Fruit fly (Drosophila melanogaster) whole organism, embryonic: ENCODE data around the gene Etl1.

ENCODE experiments used
- Bgb ChIP-seq: fragments of 200-800 bp; sonication (Bioruptor generic); IDR thresholded peaks from 2 replicates; pipeline ENCODE4 v1.3.6; 2022; ENCODE audit warnings: missing biosample characterization, missing genetic modification characterization; ENCODE audit not compliant: partially characterized antibody
- Bteb2 ChIP-seq: fragments of 200-800 bp; sonication (Bioruptor generic); optimal IDR thresholded peaks from 2 replicates; lab custom pipeline; 2016; ENCODE audit warnings: missing biosample characterization, missing genetic modification characterization
- CG10267 ChIP-seq: fragments of 200-800 bp; sonication (Bioruptor generic); optimal IDR thresholded peaks from 2 replicates; lab custom pipeline; 2018; ENCODE audit warnings: missing biosample characterization, mild to moderate bottlenecking, missing genetic modification characterization, moderate library complexity
- CG10321 ChIP-seq: fragments of 200-800 bp; sonication (Bioruptor generic); IDR thresholded peaks from 2 replicates; pipeline ENCODE4 v1.3.6; 2022; ENCODE audit warnings: missing biosample characterization, missing genetic modification characterization
- CG10462 ChIP-seq: fragments of 200-800 bp; sonication (Bioruptor generic); optimal IDR thresholded peaks from 2 replicates; lab custom pipeline; 2016; ENCODE audit warnings: missing biosample characterization, missing genetic modification characterization
- CG11560 ChIP-seq: fragments of 200-800 bp; sonication (Bioruptor generic); IDR thresholded peaks from 3 replicates; pipeline ENCODE4 v1.3.6; 2022; ENCODE audit warnings: missing biosample characterization, missing genetic modification characterization
- CG11696 ChIP-seq: fragments of 200-800 bp; sonication (Bioruptor generic); IDR thresholded peaks from 2 replicates; pipeline ENCODE4 v1.3.6; 2022; ENCODE audit warnings: missing biosample characterization, missing genetic modification characterization
- CG12744 ChIP-seq: fragments of 200-800 bp; sonication (Bioruptor generic); optimal IDR thresholded peaks from 2 replicates; lab custom pipeline; 2016; ENCODE audit warnings: missing biosample characterization, missing genetic modification characterization
- CG12769 ChIP-seq: fragments of 200-800 bp; sonication (Bioruptor generic); optimal IDR thresholded peaks from 2 replicates; lab custom pipeline; 2019; ENCODE audit warnings: missing biosample characterization, mild to moderate bottlenecking, missing genetic modification characterization, moderate library complexity
- CG12942 ChIP-seq: fragments of 200-800 bp; sonication (Bioruptor generic); optimal IDR thresholded peaks from 3 replicates; lab custom pipeline; 2016; ENCODE audit warnings: missing biosample characterization, missing genetic modification characterization
- CG14441 ChIP-seq: fragments of 200-800 bp; sonication (Bioruptor generic); IDR thresholded peaks from 2 replicates; pipeline ENCODE4 v1.3.6; 2022; ENCODE audit warnings: missing biosample characterization, missing genetic modification characterization
- CG16813 ChIP-seq: fragments of 200-800 bp; sonication (Bioruptor generic); IDR thresholded peaks from 3 replicates; pipeline ENCODE4 v1.3.6; 2022; ENCODE audit warnings: missing biosample characterization, missing genetic modification characterization; ENCODE audit not compliant: partially characterized antibody
- CG2889 ChIP-seq: fragments of 200-800 bp; sonication (Bioruptor generic); IDR thresholded peaks from 3 replicates; pipeline ENCODE4 v1.3.6; 2022; ENCODE audit warnings: missing biosample characterization, missing genetic modification characterization
- CG30020 ChIP-seq: fragments of 200-800 bp; optimal IDR thresholded peaks from 2 replicates; lab custom pipeline; 2019; ENCODE audit warnings: missing biosample characterization, mild to moderate bottlenecking, missing genetic modification characterization, moderate library complexity
- CG31441 ChIP-seq: fragments of 200-800 bp; sonication (Bioruptor generic); IDR thresholded peaks from 2 replicates; pipeline ENCODE4 v1.3.6; 2022; ENCODE audit warnings: missing biosample characterization, missing genetic modification characterization
- CG3407 ChIP-seq: fragments of 200-800 bp; sonication (Bioruptor generic); optimal IDR thresholded peaks from 2 replicates; lab custom pipeline; 2018; ENCODE audit warnings: missing biosample characterization, mild to moderate bottlenecking, missing genetic modification characterization
- CG3995 ChIP-seq: fragments of 200-800 bp; sonication (Bioruptor generic); optimal IDR thresholded peaks from 3 replicates; lab custom pipeline; 2016; ENCODE audit warnings: missing biosample characterization, missing genetic modification characterization
- CG4360 ChIP-seq: fragments of 200-800 bp; sonication (Bioruptor generic); IDR thresholded peaks from 2 replicates; pipeline ENCODE4 v1.3.6; 2022; ENCODE audit warnings: missing biosample characterization, missing genetic modification characterization
- CG4707 ChIP-seq: fragments of 200-800 bp; sonication (Bioruptor generic); optimal IDR thresholded peaks from 2 replicates; lab custom pipeline; 2018; ENCODE audit warnings: missing biosample characterization, mild to moderate bottlenecking, missing genetic modification characterization, moderate library complexity
- CG4854 ChIP-seq: fragments of 200-800 bp; sonication (Bioruptor generic); optimal IDR thresholded peaks from 2 replicates; lab custom pipeline; 2016; ENCODE audit warnings: missing biosample characterization, missing genetic modification characterization, inconsistent platforms
- CG7987 ChIP-seq: fragments of 200-800 bp; sonication (Bioruptor generic); optimal IDR thresholded peaks from 2 replicates; lab custom pipeline; 2018; ENCODE audit warnings: missing biosample characterization, mild to moderate bottlenecking, missing genetic modification characterization, moderate library complexity
- CG8359 ChIP-seq: fragments of 200-800 bp; sonication (Bioruptor generic); optimal IDR thresholded peaks from 2 replicates; lab custom pipeline; 2017; ENCODE audit warnings: missing biosample characterization, mild to moderate bottlenecking, missing genetic modification characterization, borderline replicate concordance
- CG8388 ChIP-seq: fragments of 200-800 bp; sonication (Bioruptor generic); optimal IDR thresholded peaks from 2 replicates; lab custom pipeline; 2019; ENCODE audit warnings: missing biosample characterization, mild to moderate bottlenecking, missing genetic modification characterization, moderate library complexity
- CG8765 ChIP-seq: fragments of 200-800 bp; sonication (Bioruptor generic); IDR thresholded peaks from 2 replicates; pipeline ENCODE4 v1.3.6; 2022; ENCODE audit warnings: missing biosample characterization, missing genetic modification characterization
- CG8944 ChIP-seq: fragments of 200-800 bp; sonication (Bioruptor generic); optimal IDR thresholded peaks from 3 replicates; lab custom pipeline; 2016; ENCODE audit warnings: missing biosample characterization, missing genetic modification characterization
- D ChIP-seq, 2 experiments: fragments of 200-800 bp in 1 of 2; fragments of >200 bp in 1 of 2; sonication (Bioruptor generic) in 1 of 2; optimal IDR thresholded peaks; 2 replicates in 1 of 2; 3 replicates in 1 of 2; lab custom pipeline; 2017; ENCODE audit warnings: mild to moderate bottlenecking in 1 of 2, missing biosample characterization in 1 of 2, missing genetic modification characterization in 1 of 2, missing genetic modification reagents in 1 of 2
- Dip3 ChIP-seq: fragments of 200-800 bp; sonication (Bioruptor generic); optimal IDR thresholded peaks from 3 replicates; lab custom pipeline; 2016; ENCODE audit warnings: missing biosample characterization, missing genetic modification characterization
- E2f2 ChIP-seq: fragments of 200-800 bp; sonication (Bioruptor generic); IDR thresholded peaks from 2 replicates; pipeline ENCODE4 v1.3.6; 2022; ENCODE audit warnings: missing biosample characterization, missing genetic modification characterization
- Fer2 ChIP-seq: fragments of 200-800 bp; sonication (Bioruptor generic); optimal IDR thresholded peaks from 2 replicates; lab custom pipeline; 2018; ENCODE audit warnings: missing biosample characterization, mild to moderate bottlenecking, missing genetic modification characterization, moderate library complexity
- Hand ChIP-seq: fragments of 200-800 bp; sonication (Bioruptor generic); optimal IDR thresholded peaks from 2 replicates; lab custom pipeline; 2017; ENCODE audit warnings: mild to moderate bottlenecking, missing biosample characterization, missing genetic modification reagents, missing genetic modification characterization
- Nf-YC ChIP-seq: fragments of 200-800 bp; optimal IDR thresholded peaks from 3 replicates; lab custom pipeline; 2019; ENCODE audit warnings: missing biosample characterization, mild to moderate bottlenecking, missing genetic modification characterization, moderate library complexity
- Sox102F ChIP-seq: fragments of 200-800 bp; sonication (Bioruptor generic); optimal IDR thresholded peaks from 2 replicates; lab custom pipeline; 2018; ENCODE audit warnings: missing biosample characterization, mild to moderate bottlenecking, missing genetic modification characterization, moderate library complexity
- Stat92E ChIP-seq, 3 experiments: fragments of >200 bp in 2 of 3; fragments of 200-800 bp in 1 of 3; sonication (Bioruptor generic) in 1 of 3; optimal IDR thresholded peaks; 2 replicates each; lab custom pipeline; 2017 to 2019; ENCODE audit warnings: missing biosample characterization in 3 of 3, missing genetic modification characterization in 3 of 3, mild to moderate bottlenecking in 1 of 3, moderate library complexity in 1 of 3
- Tbp ChIP-seq: fragments of >200 bp; optimal IDR thresholded peaks from 2 replicates; lab custom pipeline; 2018; ENCODE audit warnings: missing biosample characterization, missing genetic modification characterization
- al ChIP-seq: fragments of 200-800 bp; sonication (Bioruptor generic); IDR thresholded peaks from 2 replicates; pipeline ENCODE4 v1.3.6; 2022; ENCODE audit warnings: missing biosample characterization, missing genetic modification characterization
- amos ChIP-seq: fragments of 200-800 bp; sonication (Bioruptor generic); IDR thresholded peaks from 2 replicates; pipeline ENCODE4 v1.3.6; 2022; ENCODE audit warnings: missing biosample characterization, missing genetic modification characterization; ENCODE audit not compliant: partially characterized antibody
- az2 ChIP-seq: fragments of 200-800 bp; sonication (Bioruptor generic); optimal IDR thresholded peaks from 3 replicates; lab custom pipeline; 2016; ENCODE audit warnings: missing biosample characterization, missing genetic modification characterization
- bcd ChIP-seq: fragments of 200-800 bp; sonication (Bioruptor generic); optimal IDR thresholded peaks from 2 replicates; lab custom pipeline; 2017; ENCODE audit warnings: missing biosample characterization, mild to moderate bottlenecking, missing genetic modification characterization
- cwo ChIP-seq: fragments of 200-800 bp; sonication (Bioruptor generic); optimal IDR thresholded peaks from 3 replicates; lab custom pipeline; 2017; ENCODE audit warnings: missing biosample characterization, missing genetic modification characterization, mild to moderate bottlenecking, moderate library complexity, missing genetic modification reagents
- en ChIP-seq: fragments of 200-800 bp; sonication (Bioruptor generic); optimal IDR thresholded peaks from 2 replicates; lab custom pipeline; 2016; ENCODE audit warnings: missing biosample characterization, missing genetic modification characterization
- ftz-f1 ChIP-seq: fragments of 200-800 bp; sonication (Bioruptor generic); optimal IDR thresholded peaks from 2 replicates; lab custom pipeline; 2016; ENCODE audit warnings: missing biosample characterization, missing genetic modification characterization
- ham ChIP-seq: fragments of 200-800 bp; sonication (Bioruptor generic); IDR thresholded peaks from 2 replicates; pipeline ENCODE4 v1.3.6; 2022; ENCODE audit warnings: missing biosample characterization, missing genetic modification characterization
- lilli ChIP-seq: fragments of 200-800 bp; sonication (Bioruptor generic); optimal IDR thresholded peaks from 3 replicates; lab custom pipeline; 2016; ENCODE audit warnings: missing biosample characterization, missing genetic modification characterization
- peb ChIP-seq: fragments of 200-800 bp; sonication (Bioruptor generic); IDR thresholded peaks from 2 replicates; pipeline ENCODE4 v1.3.6; 2022; ENCODE audit warnings: missing biosample characterization, missing genetic modification characterization
- pho ChIP-seq: fragments of 200-800 bp; sonication (Bioruptor generic); optimal IDR thresholded peaks from 2 replicates; lab custom pipeline; 2016; ENCODE audit warnings: missing biosample characterization, missing genetic modification characterization
- shn ChIP-seq: fragments of 200-800 bp; sonication (Bioruptor generic); optimal IDR thresholded peaks from 3 replicates; lab custom pipeline; 2016; ENCODE audit warnings: missing biosample characterization, missing genetic modification characterization
- slou ChIP-seq: fragments of 200-800 bp; sonication (Bioruptor generic); optimal IDR thresholded peaks from 3 replicates; lab custom pipeline; 2016; ENCODE audit warnings: missing biosample characterization, missing genetic modification characterization
- tgo ChIP-seq: fragments of 200-800 bp; sonication (Bioruptor generic); IDR thresholded peaks from 3 replicates; pipeline ENCODE4 v1.3.6; 2022; ENCODE audit warnings: missing biosample characterization, missing genetic modification characterization
- vvl ChIP-seq: fragments of 200-800 bp; sonication (Bioruptor generic); IDR thresholded peaks from 2 replicates; pipeline ENCODE4 v1.3.6; 2022; ENCODE audit warnings: missing biosample characterization, missing genetic modification characterization
- z ChIP-seq: fragments of 200-800 bp; sonication (Bioruptor generic); IDR thresholded peaks from 3 replicates; pipeline ENCODE4 v1.3.6; 2022; ENCODE audit warnings: missing biosample characterization, missing genetic modification characterization

Gene Etl1

DNA sequence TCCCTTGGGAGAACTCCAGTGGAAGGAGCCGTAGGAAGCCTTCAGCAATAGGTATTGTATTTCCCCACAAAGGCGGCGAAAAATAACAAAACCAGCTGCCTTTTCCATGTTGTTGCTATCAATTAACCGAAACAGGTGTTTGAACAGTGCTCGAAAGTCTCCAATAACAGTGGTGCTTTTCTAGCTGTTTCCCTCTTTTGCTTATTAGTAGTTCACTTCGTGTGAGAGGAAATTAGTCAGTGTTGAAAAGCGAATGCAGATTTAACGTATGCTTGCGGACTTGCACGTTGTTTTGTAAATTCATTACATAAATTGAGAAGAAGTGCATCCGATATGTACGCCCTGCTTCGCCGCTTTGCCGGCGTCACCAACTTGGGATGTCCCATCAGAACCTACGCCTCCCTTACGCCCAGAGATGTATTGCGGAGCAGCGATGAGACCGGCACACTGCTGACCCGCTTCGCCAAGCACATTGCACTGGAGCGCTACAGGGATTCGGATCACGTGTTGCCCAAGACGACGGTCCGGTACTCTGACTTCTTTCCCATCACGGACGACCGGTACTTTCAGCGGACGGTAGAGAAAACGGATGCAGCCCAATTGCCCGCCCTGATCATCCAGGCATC is 26.3 kb upstream of the Etl1 start, which contains the start of the genes Datp and CG4619 (continued):
- TF ChIP-seq CG4707 (GFP tag; lab: Kevin White, UChicago) = no peak
- peak; percentile 8; the same call in 1 of the 2 replicates for TF ChIP-seq Bgb (GFP tag; lab: Robert Waterston, UW)
- 0 out of 3 replicates have a peak, but pooled peaks have one; percentile 6 for TF ChIP-seq CG2889 (GFP tag; lab: Robert Waterston, UW)
- TF ChIP-seq CG11696 (GFP tag; lab: Robert Waterston, UW) = no peak
- peak; percentile 30 for TF ChIP-seq CG7987 (GFP tag; lab: Kevin White, UChicago)
- TF ChIP-seq CG14441 = 0 out of 2 replicates have a peak, but pooled peaks have one; percentile 35
- TF ChIP-seq E2f2 = peak; percentile 32; the same call in 1 of the 2 replicates
- no peak for TF ChIP-seq slou (GFP tag; lab: Kevin White, UChicago)
- TF ChIP-seq CG12769 (tag; lab: Kevin White, UChicago) = no peak
- TF ChIP-seq CG4360 (GFP tag; lab: Robert Waterston, UW) = peak; percentile 64
- TF ChIP-seq CG30020 (tag; lab: Kevin White, UChicago) = no peak
- no peak for TF ChIP-seq ftz-f1 (GFP tag; lab: Kevin White, UChicago)
- no peak for TF ChIP-seq Bteb2 (GFP tag; lab: Kevin White, UChicago)
- TF ChIP-seq CG12942 (GFP tag; lab: Kevin White, UChicago) = peak; percentile 50
- peak; percentile 51 for TF ChIP-seq lilli
- TF ChIP-seq pho (GFP tag; lab: Kevin White, UChicago) = peak; percentile 38
- TF ChIP-seq CG11560 (tag; lab: Robert Waterston, UW) = no peak
- no peak for TF ChIP-seq CG8388
- TF ChIP-seq Stat92E (GFP tag; optimal IDR thresholded peaks at IDR 0.05; lab: Kevin White, UChicago) = no peak
- TF ChIP-seq CG12744 (GFP tag; lab: Kevin White, UChicago) = no peak
- peak; percentile 30 for TF ChIP-seq bcd (GFP tag; lab: Kevin White, UChicago)
- TF ChIP-seq shn (GFP tag; lab: Kevin White, UChicago) = peak; percentile 76
- peak; percentile 42 for TF ChIP-seq Dip3 (GFP tag; lab: Kevin White, UChicago)
- TF ChIP-seq CG10267 = peak; percentile 92
- TF ChIP-seq peb (GFP tag; lab: Robert Waterston, UW) = no peak
- no peak for TF ChIP-seq tgo
- TF ChIP-seq CG8765 = no peak
- TF ChIP-seq amos (GFP tag; lab: Robert Waterston, UW) = peak; percentile 19; the same call in 1 of the 2 replicates
- no peak for TF ChIP-seq CG3407 (GFP tag; lab: Kevin White, UChicago)
- peak; percentile 63; the same call in 1 of the 2 replicates for TF ChIP-seq vvl (GFP tag; lab: Robert Waterston, UW)
- no peak for TF ChIP-seq Tbp (GFP tag; lab: Kevin White, UChicago)
- peak; percentile 58 for TF ChIP-seq CG8944 (GFP tag; lab: Kevin White, UChicago)
- no peak for TF ChIP-seq CG10462
- no peak for TF ChIP-seq z (GFP tag; lab: Robert Waterston, UW)
- peak; percentile 36 for TF ChIP-seq CG3995 (GFP tag; lab: Kevin White, UChicago)
- no peak; the same call in 1 of the 2 replicates for TF ChIP-seq al (GFP tag; lab: Robert Waterston, UW)
- no peak for TF ChIP-seq CG8359
- no peak for TF ChIP-seq cwo (GFP tag; lab: Kevin White, UChicago)
- no peak for TF ChIP-seq Nf-YC (tag; lab: Kevin White, UChicago)
- no peak for TF ChIP-seq az2 (GFP tag; lab: Kevin White, UChicago)
- no peak for TF ChIP-seq ham (GFP tag; lab: Robert Waterston, UW)
- TF ChIP-seq en (GFP tag; lab: Kevin White, UChicago) = no peak
- TF ChIP-seq CG16813 (GFP tag; lab: Robert Waterston, UW) = no peak
- no peak for TF ChIP-seq Hand (GFP tag; lab: Kevin White, UChicago)
- no peak for TF ChIP-seq D (optimal IDR thresholded peaks at IDR 0.05; lab: Kevin White, UChicago)
- TF ChIP-seq D (GFP tag; optimal IDR thresholded peaks at IDR 0.05; lab: Kevin White, UChicago) = no peak
- no peak for TF ChIP-seq CG31441
- TF ChIP-seq CG4854 (GFP tag; lab: Kevin White, UChicago) = peak; percentile 16
- TF ChIP-seq Fer2 = no peak
- TF ChIP-seq Sox102F (GFP tag; lab: Kevin White, UChicago) = no peak
- TF ChIP-seq CG10321 (GFP tag; lab: Robert Waterston, UW) = no peak
